Worm (Caenorhabditis elegans) whole organism, late embryonic: ENCODE data around the gene Y7A5A.13.

Experiments used
- C08G9.2 ChIP-seq: sonication (generic microtip); optimal IDR thresholded peaks from 2 replicates; lab custom pipeline; 2016; ENCODE audit warnings: mild to moderate bottlenecking, missing genetic modification characterization, moderate library complexity, missing compliant biosample characterization
- C38D4.7 ChIP-seq: fragments of 200-800 bp; sonication (Bioruptor generic); optimal IDR thresholded peaks from 2 replicates; lab custom pipeline; 2018; ENCODE audit warnings: mild to moderate bottlenecking, missing genetic modification characterization, moderate library complexity, missing compliant biosample characterization
- F13H6.1 ChIP-seq: sonication (generic microtip); optimal IDR thresholded peaks from 2 replicates; lab custom pipeline; 2016; ENCODE audit warnings: missing genetic modification characterization, missing compliant biosample characterization
- Y22D7AL.16 ChIP-seq: sonication (generic microtip); optimal IDR thresholded peaks from 2 replicates; lab custom pipeline; 2016; ENCODE audit warnings: missing genetic modification characterization, missing compliant biosample characterization
- ama-1 ChIP-seq: fragments of 150-350 bp; optimal IDR thresholded peaks from 2 replicates; lab custom pipeline; 2014
- ceh-14 ChIP-seq: sonication (generic microtip); optimal IDR thresholded peaks from 2 replicates; lab custom pipeline; 2016; ENCODE audit warnings: missing genotype, missing genetic modification characterization, missing compliant biosample characterization
- ceh-18 ChIP-seq: sonication (generic microtip); optimal IDR thresholded peaks from 2 replicates; lab custom pipeline; 2016; ENCODE audit warnings: missing genetic modification characterization, missing compliant biosample characterization
- ceh-19 ChIP-seq: fragments of 200-800 bp; sonication (Bioruptor generic); optimal IDR thresholded peaks from 2 replicates; lab custom pipeline; 2018; ENCODE audit warnings: mild to moderate bottlenecking, missing genetic modification characterization, missing compliant biosample characterization
- ceh-2 ChIP-seq: sonication (generic microtip); optimal IDR thresholded peaks from 2 replicates; lab custom pipeline; 2016; ENCODE audit warnings: missing genotype, missing genetic modification characterization, missing compliant biosample characterization
- ceh-22 ChIP-seq: sonication (generic microtip); optimal IDR thresholded peaks from 2 replicates; lab custom pipeline; 2017; ENCODE audit warnings: missing biosample characterization, missing genetic modification characterization
- ceh-31 ChIP-seq: sonication (generic microtip); optimal IDR thresholded peaks from 2 replicates; lab custom pipeline; 2016; ENCODE audit warnings: missing genetic modification characterization, missing compliant biosample characterization
- ceh-34 ChIP-seq: sonication (generic microtip); optimal IDR thresholded peaks from 2 replicates; lab custom pipeline; 2016; ENCODE audit warnings: mild to moderate bottlenecking, missing genetic modification characterization, missing compliant biosample characterization
- ceh-45 ChIP-seq: fragments of 200-800 bp; sonication (Bioruptor generic); IDR thresholded peaks from 2 replicates; pipeline ENCODE4 v1.3.6; 2022; ENCODE audit warnings: missing genetic modification reagents, missing genetic modification characterization, missing compliant biosample characterization
- ceh-48 ChIP-seq: sonication (generic microtip); optimal IDR thresholded peaks from 2 replicates; lab custom pipeline; 2016; ENCODE audit warnings: missing genetic modification characterization, inconsistent platforms, missing compliant biosample characterization
- ceh-6 ChIP-seq: fragments of 200-800 bp; sonication (Bioruptor generic); optimal IDR thresholded peaks from 2 replicates; lab custom pipeline; 2018; ENCODE audit warnings: mild to moderate bottlenecking, missing genetic modification characterization, missing compliant biosample characterization
- ceh-9 ChIP-seq: sonication (generic microtip); optimal IDR thresholded peaks from 2 replicates; lab custom pipeline; 2016; ENCODE audit warnings: mild to moderate bottlenecking, missing genetic modification characterization, inconsistent platforms, missing compliant biosample characterization
- dmd-4 ChIP-seq: sonication (generic microtip); optimal IDR thresholded peaks from 2 replicates; lab custom pipeline; 2016; ENCODE audit warnings: borderline replicate concordance, missing genetic modification characterization, missing compliant biosample characterization
- elt-2 ChIP-seq: sonication (generic microtip); optimal IDR thresholded peaks from 2 replicates; lab custom pipeline; 2016; ENCODE audit warnings: missing genetic modification reagents, missing genetic modification characterization, missing compliant biosample characterization
- elt-4 ChIP-seq: sonication (generic microtip); optimal IDR thresholded peaks from 2 replicates; lab custom pipeline; 2016; ENCODE audit warnings: missing genetic modification characterization, missing compliant biosample characterization
- fkh-10 ChIP-seq: fragments of 150-350 bp; optimal IDR thresholded peaks from 2 replicates; lab custom pipeline; 2014; ENCODE audit warnings: missing biosample characterization, missing genetic modification reagents, missing genetic modification characterization
- fkh-6 ChIP-seq: sonication (generic microtip); optimal IDR thresholded peaks from 2 replicates; lab custom pipeline; 2016; ENCODE audit warnings: missing genetic modification characterization, missing compliant biosample characterization
- gmeb-2 ChIP-seq: sonication (generic microtip); optimal IDR thresholded peaks from 2 replicates; lab custom pipeline; 2016; ENCODE audit warnings: missing genetic modification characterization, inconsistent platforms, missing compliant biosample characterization
- hlh-13 ChIP-seq: fragments of 200-800 bp; sonication (Bioruptor generic); optimal IDR thresholded peaks from 2 replicates; lab custom pipeline; 2018; ENCODE audit warnings: mild to moderate bottlenecking, missing genetic modification characterization, missing compliant biosample characterization
- hlh-15 ChIP-seq: sonication (generic microtip); optimal IDR thresholded peaks from 2 replicates; lab custom pipeline; 2016; ENCODE audit warnings: missing genetic modification characterization, missing compliant biosample characterization
- hlh-30 ChIP-seq: sonication (generic microtip); optimal IDR thresholded peaks from 2 replicates; lab custom pipeline; 2017; ENCODE audit warnings: antibody characterized with exemption, missing genetic modification characterization, missing compliant biosample characterization; ENCODE audit not compliant: insufficient read depth
- hlh-8 ChIP-seq: sonication (generic microtip); optimal IDR thresholded peaks from 2 replicates; lab custom pipeline; 2016; ENCODE audit warnings: missing genotype, missing genetic modification characterization, missing compliant biosample characterization
- mec-3 ChIP-seq: sonication (generic microtip); optimal IDR thresholded peaks from 2 replicates; lab custom pipeline; 2016; ENCODE audit warnings: borderline replicate concordance, missing genetic modification characterization, missing compliant biosample characterization
- nfya-1 ChIP-seq: sonication (generic microtip); optimal IDR thresholded peaks from 2 replicates; lab custom pipeline; 2017; ENCODE audit warnings: missing genetic modification characterization, mild to moderate bottlenecking, missing compliant biosample characterization, antibody characterized with exemption, moderate library complexity
- nhr-11 ChIP-seq: fragments of 150-350 bp; optimal IDR thresholded peaks from 2 replicates; lab custom pipeline; 2014; ENCODE audit warnings: missing biosample characterization, missing genetic modification characterization
- nhr-232 ChIP-seq: sonication (generic microtip); optimal IDR thresholded peaks from 2 replicates; lab custom pipeline; 2016; ENCODE audit warnings: missing genetic modification characterization, missing compliant biosample characterization
- pag-3 ChIP-seq: sonication (generic microtip); optimal IDR thresholded peaks from 2 replicates; lab custom pipeline; 2016; ENCODE audit warnings: missing compliant biosample characterization, missing genetic modification characterization, borderline replicate concordance
- pat-9 ChIP-seq: fragments of 200-800 bp; sonication (Bioruptor generic); optimal IDR thresholded peaks from 2 replicates; lab custom pipeline; 2018; ENCODE audit warnings: mild to moderate bottlenecking, missing genetic modification characterization, moderate library complexity, missing compliant biosample characterization
- pax-1 ChIP-seq: fragments of 150-350 bp; optimal IDR thresholded peaks from 2 replicates; lab custom pipeline; 2014; ENCODE audit warnings: missing biosample characterization, missing genetic modification characterization
- pha-2 ChIP-seq: sonication (generic microtip); optimal IDR thresholded peaks from 2 replicates; lab custom pipeline; 2017; ENCODE audit warnings: mild to moderate bottlenecking, missing genetic modification characterization, missing compliant biosample characterization
- pqm-1 ChIP-seq: sonication (generic microtip); optimal IDR thresholded peaks from 2 replicates; lab custom pipeline; 2016; ENCODE audit warnings: missing genetic modification characterization, missing compliant biosample characterization
- pros-1 ChIP-seq: fragments of 150-350 bp; optimal IDR thresholded peaks from 2 replicates; lab custom pipeline; 2014; ENCODE audit warnings: missing biosample characterization, missing genetic modification reagents, missing genetic modification characterization
- sox-4 ChIP-seq: sonication (generic microtip); optimal IDR thresholded peaks from 2 replicates; lab custom pipeline; 2017; ENCODE audit warnings: mild to moderate bottlenecking, missing genetic modification characterization, inconsistent platforms, missing compliant biosample characterization
- syd-9 ChIP-seq: sonication (generic microtip); optimal IDR thresholded peaks from 2 replicates; lab custom pipeline; 2016; ENCODE audit warnings: mild to moderate bottlenecking, missing genetic modification characterization, moderate library complexity, missing compliant biosample characterization
- tbx-2 ChIP-seq: sonication (generic microtip); optimal IDR thresholded peaks from 2 replicates; lab custom pipeline; 2016; ENCODE audit warnings: missing genetic modification characterization, missing compliant biosample characterization
- tbx-7 ChIP-seq: sonication (generic microtip); optimal IDR thresholded peaks from 2 replicates; lab custom pipeline; 2016; ENCODE audit warnings: missing genotype, missing genetic modification characterization, missing compliant biosample characterization
- unc-3 ChIP-seq, 2 experiments: fragments of 200-800 bp in 1 of 2; sonication (Bioruptor generic) in 1 of 2; sonication (generic microtip) in 1 of 2; conservative IDR thresholded peaks in 1 of 2; optimal IDR thresholded peaks in 1 of 2; 2 replicates each; pipeline versions ENCODE4 v1.3.6 to Lab custom; 2016 to 2022; ENCODE audit warnings: missing compliant biosample characterization in 2 of 2, missing genetic modification characterization in 2 of 2, missing genetic modification reagents in 1 of 2
- unc-42 ChIP-seq: sonication (generic microtip); optimal IDR thresholded peaks from 2 replicates; lab custom pipeline; 2016; ENCODE audit warnings: missing genotype, missing genetic modification characterization, missing compliant biosample characterization
- unc-55 ChIP-seq: sonication (generic microtip); optimal IDR thresholded peaks from 2 replicates; lab custom pipeline; 2017; ENCODE audit warnings: missing biosample characterization, missing genetic modification reagents, missing genetic modification characterization
- unc-86 ChIP-seq: sonication (generic microtip); optimal IDR thresholded peaks from 2 replicates; lab custom pipeline; 2016; ENCODE audit warnings: missing genetic modification characterization, missing compliant biosample characterization
- ztf-16 ChIP-seq: sonication (generic microtip); optimal IDR thresholded peaks from 2 replicates; lab custom pipeline; 2017; ENCODE audit warnings: missing genetic modification characterization, missing compliant biosample characterization

Gene Y7A5A.13

ce11 chrX:15741852-15742251 is 31.8 kb upstream of the Y7A5A.13 start (continued):
- TF ChIP-seq ama-1 (no peak), ceh-48 (tag; lab: Kevin White, UChicago) (peak; percentile 78), tbx-7 (peak; percentile 23), pag-3 (tag; lab: Kevin White, UChicago) (peak; percentile 53), nfya-1 (peak; percentile 74), ceh-6 (GFP tag; lab: Kevin White, UChicago) (peak; percentile 85), pat-9 (tag; lab: Kevin White, UChicago) (peak; percentile 86), ceh-31 (peak; percentile 81), C38D4.7 (GFP tag; lab: Kevin White, UChicago) (peak; percentile 85), ceh-2 (tag; lab: Kevin White, UChicago) (peak; percentile 79), Y22D7AL.16 (tag; lab: Kevin White, UChicago) (peak; percentile 86), ceh-18 (tag; lab: Kevin White, UChicago) (peak; percentile 87), pax-1 (no peak), mec-3 (no peak), unc-42 (tag; lab: Kevin White, UChicago) (peak; percentile 18), pqm-1 (peak; percentile 84), hlh-8 (tag; lab: Kevin White, UChicago) (peak; percentile 77), fkh-6 (tag; lab: Kevin White, UChicago) (peak; percentile 84), ceh-22 (no peak), ceh-14 (tag; lab: Kevin White, UChicago) (peak; percentile 84), sox-4 (tag; lab: Kevin White, UChicago) (peak; percentile 91), ceh-19 (GFP tag; lab: Kevin White, UChicago) (peak; percentile 91), F13H6.1 (peak; percentile 80), ceh-9 (tag; lab: Kevin White, UChicago) (peak; percentile 67), nhr-232 (tag; lab: Kevin White, UChicago) (peak; percentile 80), hlh-15 (tag; lab: Kevin White, UChicago) (peak; percentile 74), syd-9 (peak; percentile 77), ztf-16 (tag; lab: Kevin White, UChicago) (peak; percentile 92), elt-4 (tag; lab: Kevin White, UChicago) (no peak), dmd-4 (tag; lab: Kevin White, UChicago) (peak; percentile 58), pros-1 (tag; lab: Kevin White, UChicago) (no peak), hlh-30 (peak; percentile 55), tbx-2 (peak; percentile 86)
- TF ChIP-seq, all 69 proteins: peak for 60

ce11 chrX:15742310-15742709 is 31.3 kb upstream of the Y7A5A.13 start, which contains the start of gene nhr-255:
nhr-255 (plus strand) TSS chrX:15742610.
- no peak for TF ChIP-seq hlh-30
- no peak for TF ChIP-seq nhr-11 (tag; lab: Kevin White, UChicago)
- no peak for TF ChIP-seq gmeb-2 (tag; lab: Kevin White, UChicago)
- no peak for TF ChIP-seq pat-9 (tag; lab: Kevin White, UChicago)
- TF ChIP-seq C08G9.2: no peak

ce11 chrX:15746705-15747104 is 27.0 kb upstream of the Y7A5A.13 start, which contains the start of gene srxa-9:
srxa-9 (plus strand) TSS chrX:15747005.
- TF ChIP-seq ceh-18 (tag; lab: Kevin White, UChicago): no peak
- TF ChIP-seq fkh-10 (GFP tag; lab: Kevin White, UChicago): no peak
- TF ChIP-seq ceh-34: no peak

ce11 chrX:15747814-15748213 is 25.8 kb upstream of the Y7A5A.13 start:
- TF ChIP-seq ama-1 (no peak), nhr-232 (tag; lab: Kevin White, UChicago) (no peak), ceh-9 (tag; lab: Kevin White, UChicago) (no peak), unc-55 (GFP tag; lab: Kevin White, UChicago) (no peak), pha-2 (tag; lab: Kevin White, UChicago) (no peak), ztf-16 (tag; lab: Kevin White, UChicago) (no peak), Y22D7AL.16 (tag; lab: Kevin White, UChicago) (no peak), pag-3 (tag; lab: Kevin White, UChicago) (no peak), elt-2 (tag; lab: Kevin White, UChicago) (no peak), F13H6.1 (no peak), mec-3 (no peak), unc-86 (no peak), nhr-11 (tag; lab: Kevin White, UChicago) (no peak), hlh-8 (tag; lab: Kevin White, UChicago) (no peak), tbx-2 (no peak), elt-4 (tag; lab: Kevin White, UChicago) (no peak), unc-3 (GFP tag; conservative IDR thresholded peaks at IDR 0.05; lab: Robert Waterston, UW) (no peak), unc-3 (tag; optimal IDR thresholded peaks at IDR 0.05; lab: Kevin White, UChicago) (no peak), hlh-13 (GFP tag; lab: Kevin White, UChicago) (no peak), ceh-45 (GFP tag; lab: Robert Waterston, UW) (no peak)
